Worm (Caenorhabditis elegans) whole organism, L1 larva: ENCODE measurements around the gene F22B5.5.

Experiments
- blmp-1 ChIP-seq: fragments of 150-350 bp; optimal IDR thresholded peaks from 2 replicates; lab custom pipeline; 2014; ENCODE audit warnings: missing biosample characterization, missing genetic modification characterization
- elt-3 ChIP-seq, 6 experiments: fragments of 150-350 bp in 1 of 6; sonication (generic microtip); optimal IDR thresholded peaks; 2 replicates each; lab custom pipeline; 2017 to 2018; ENCODE audit warnings: missing biosample characterization in 6 of 6, missing genetic modification characterization in 6 of 6, inconsistent platforms in 1 of 6
- fos-1 ChIP-seq: fragments of 150-350 bp; optimal IDR thresholded peaks from 2 replicates; lab custom pipeline; 2014; ENCODE audit warnings: missing biosample characterization, missing genetic modification characterization
- irx-1 ChIP-seq: sonication (generic microtip); optimal IDR thresholded peaks from 2 replicates; lab custom pipeline; 2016; ENCODE audit warnings: missing genetic modification characterization, missing compliant biosample characterization
- nhr-77 ChIP-seq: fragments of 150-350 bp; optimal IDR thresholded peaks from 2 replicates; lab custom pipeline; 2014; ENCODE audit warnings: missing biosample characterization, missing genetic modification characterization
- unc-62 ChIP-seq: fragments of 150-350 bp; optimal IDR thresholded peaks from 2 replicates; lab custom pipeline; 2014; ENCODE audit warnings: missing biosample characterization, missing genetic modification reagents, missing genetic modification characterization

DNA sequence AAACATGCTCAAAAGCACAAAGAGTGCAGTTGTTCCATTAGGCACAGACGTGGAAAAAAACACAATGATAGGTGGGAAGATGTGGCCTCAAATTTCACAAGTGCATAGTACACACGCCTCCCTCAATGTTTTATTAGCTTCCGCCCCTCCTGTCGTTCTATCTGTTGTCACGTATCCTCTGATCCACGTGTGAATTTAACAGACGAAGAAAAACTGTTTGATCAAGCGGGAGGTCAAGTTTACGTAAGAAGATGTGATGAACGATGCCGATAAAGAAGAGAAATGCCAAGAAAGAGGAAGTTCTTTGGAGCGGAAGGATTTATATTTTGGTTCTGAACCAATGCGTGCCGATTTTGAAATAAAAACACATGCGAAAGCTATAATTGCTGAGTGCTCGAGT, 3.7 kb downstream of the F22B5.5 start:
- TF ChIP-seq elt-3 (tag; optimal IDR thresholded peaks at IDR 0.05; lab: Kevin White, UChicago) (peak in 2 of 6 experiments; percentile 15 to 70), unc-62 (GFP tag; lab: Kevin White, UChicago) (no peak), nhr-77 (tag; lab: Kevin White, UChicago) (no peak), fos-1 (tag; lab: Kevin White, UChicago) (no peak), irx-1 (tag; lab: Kevin White, UChicago) (no peak), blmp-1 (tag; lab: Kevin White, UChicago) (peak; percentile 74)
